Worm (Caenorhabditis elegans) whole organism, L1 larva: ENCODE data around the gene H39E23.3.

Experiments used
- C04F5.9 ChIP-seq: sonication (generic microtip); optimal IDR thresholded peaks from 2 replicates; lab custom pipeline; 2016; ENCODE audit warnings: missing genetic modification characterization, missing compliant biosample characterization
- C34B4.2 ChIP-seq: sonication (generic microtip); optimal IDR thresholded peaks from 2 replicates; lab custom pipeline; 2017; ENCODE audit warnings: mild to moderate bottlenecking, missing genetic modification characterization, missing compliant biosample characterization
- alr-1 ChIP-seq: fragments of 200-800 bp; sonication (Bioruptor generic); optimal IDR thresholded peaks from 2 replicates; lab custom pipeline; 2018; ENCODE audit warnings: borderline replicate concordance, mild to moderate bottlenecking, missing genetic modification characterization, missing compliant biosample characterization
- ama-1 ChIP-seq: fragments of 150-350 bp; optimal IDR thresholded peaks from 2 replicates; lab custom pipeline; 2014
- ceh-63 ChIP-seq: fragments of 200-800 bp; sonication (Bioruptor generic); optimal IDR thresholded peaks from 2 replicates; lab custom pipeline; 2018; ENCODE audit warnings: mild to moderate bottlenecking, missing genetic modification characterization, missing compliant biosample characterization
- ceh-8 ChIP-seq: fragments of 200-800 bp; sonication (Bioruptor generic); optimal IDR thresholded peaks from 2 replicates; lab custom pipeline; 2018; ENCODE audit warnings: mild to moderate bottlenecking, missing genetic modification characterization, moderate library complexity, missing compliant biosample characterization
- ceh-88 ChIP-seq: fragments of 200-800 bp; sonication (Bioruptor generic); IDR thresholded peaks from 2 replicates; pipeline ENCODE4 v1.3.6; 2022; ENCODE audit warnings: missing genetic modification characterization, missing compliant biosample characterization
- ceh-90 ChIP-seq: sonication (generic microtip); optimal IDR thresholded peaks from 2 replicates; lab custom pipeline; 2016; ENCODE audit warnings: missing genetic modification characterization, missing compliant biosample characterization
- efl-1 ChIP-seq, 4 experiments: fragments of 150-350 bp; optimal IDR thresholded peaks in 3 of 4; peaks in 1 of 4; 1 replicate in 1 of 4; 2 replicates in 3 of 4; lab custom pipeline; 2014; ENCODE audit warnings: missing biosample characterization in 2 of 4, missing genetic modification characterization in 2 of 4, missing genetic modification reagents in 2 of 4
- efl-3 ChIP-seq: fragments of 200-800 bp; sonication (Bioruptor generic); optimal IDR thresholded peaks from 2 replicates; lab custom pipeline; 2018; ENCODE audit warnings: mild to moderate bottlenecking, missing genetic modification characterization, missing compliant biosample characterization
- egl-13 ChIP-seq: sonication (generic microtip); optimal IDR thresholded peaks from 2 replicates; lab custom pipeline; 2016; ENCODE audit warnings: missing genotype, missing genetic modification reagents, missing genetic modification characterization, missing compliant biosample characterization
- elt-2 ChIP-seq: sonication (generic microtip); optimal IDR thresholded peaks from 2 replicates; lab custom pipeline; 2016; ENCODE audit warnings: missing genetic modification characterization, mild to moderate bottlenecking, inconsistent platforms, missing compliant biosample characterization, missing genetic modification reagents
- grh-1 ChIP-seq: fragments of 200-800 bp; sonication (Bioruptor generic); IDR thresholded peaks from 2 replicates; pipeline ENCODE4 v1.3.6; 2022; ENCODE audit warnings: missing genetic modification reagents, missing genetic modification characterization, missing compliant biosample characterization
- hlh-17 ChIP-seq: fragments of 200-800 bp; sonication (Bioruptor generic); optimal IDR thresholded peaks from 2 replicates; lab custom pipeline; 2018; ENCODE audit warnings: missing genetic modification characterization, mild to moderate bottlenecking, missing compliant biosample characterization, moderate library complexity, borderline replicate concordance
- hlh-4 ChIP-seq: sonication (generic microtip); optimal IDR thresholded peaks from 2 replicates; lab custom pipeline; 2016; ENCODE audit warnings: mild to moderate bottlenecking, missing genetic modification characterization, missing compliant biosample characterization
- hpl-2 ChIP-seq: fragments of 150-350 bp; optimal IDR thresholded peaks from 2 replicates; lab custom pipeline; 2014; ENCODE audit warnings: missing biosample characterization, missing genetic modification reagents, missing genetic modification characterization
- irx-1 ChIP-seq: sonication (generic microtip); optimal IDR thresholded peaks from 2 replicates; lab custom pipeline; 2016; ENCODE audit warnings: missing genetic modification characterization, missing compliant biosample characterization
- jun-1 ChIP-seq: fragments of 150-350 bp; optimal IDR thresholded peaks from 2 replicates; lab custom pipeline; 2014; ENCODE audit warnings: missing biosample characterization, missing genetic modification reagents, missing genetic modification characterization
- lin-13 ChIP-seq: fragments of 150-350 bp; optimal IDR thresholded peaks from 2 replicates; lab custom pipeline; 2014; ENCODE audit warnings: missing biosample characterization, missing genetic modification reagents, missing genetic modification characterization
- lin-35 ChIP-seq, 2 experiments: fragments of 150-350 bp; optimal IDR thresholded peaks; 2 replicates each; lab custom pipeline; 2014; ENCODE audit warnings: missing biosample characterization in 2 of 2, missing genetic modification characterization in 2 of 2, missing genetic modification reagents in 2 of 2
- lin-39 ChIP-seq: fragments of 150-350 bp; optimal IDR thresholded peaks from 2 replicates; lab custom pipeline; 2014; ENCODE audit warnings: missing biosample characterization, missing genetic modification reagents, missing genetic modification characterization
- lir-3 ChIP-seq: sonication (generic microtip); optimal IDR thresholded peaks from 2 replicates; lab custom pipeline; 2016; ENCODE audit warnings: mild to moderate bottlenecking, missing genetic modification characterization, moderate library complexity, missing compliant biosample characterization; ENCODE audit not compliant: poor library complexity
- mdl-1 ChIP-seq, 2 experiments: fragments of 150-350 bp; optimal IDR thresholded peaks; 2 replicates each; lab custom pipeline; 2014 to 2017; ENCODE audit warnings: missing biosample characterization in 2 of 2, missing genetic modification characterization in 2 of 2, inconsistent platforms in 1 of 2
- nhr-47 ChIP-seq: sonication (generic microtip); optimal IDR thresholded peaks from 2 replicates; lab custom pipeline; 2016; ENCODE audit warnings: mild to moderate bottlenecking, missing genetic modification characterization, moderate library complexity, missing compliant biosample characterization
- nhr-77 ChIP-seq: fragments of 150-350 bp; optimal IDR thresholded peaks from 2 replicates; lab custom pipeline; 2014; ENCODE audit warnings: missing biosample characterization, missing genetic modification characterization
- pag-3 ChIP-seq: sonication (generic microtip); optimal IDR thresholded peaks from 2 replicates; lab custom pipeline; 2017; ENCODE audit warnings: missing genetic modification characterization, mild to moderate bottlenecking, missing compliant biosample characterization, antibody characterized with exemption, borderline replicate concordance; ENCODE audit not compliant: insufficient read depth
- pax-3 ChIP-seq: fragments of 200-800 bp; sonication (Bioruptor generic); optimal IDR thresholded peaks from 2 replicates; lab custom pipeline; 2018; ENCODE audit warnings: mild to moderate bottlenecking, missing genetic modification characterization, moderate library complexity, missing compliant biosample characterization
- pqm-1 ChIP-seq: sonication (generic microtip); optimal IDR thresholded peaks from 3 replicates; lab custom pipeline; 2017; ENCODE audit warnings: missing biosample characterization, missing genetic modification characterization
- skn-1 ChIP-seq: fragments of 150-350 bp; optimal IDR thresholded peaks from 2 replicates; lab custom pipeline; 2014; ENCODE audit warnings: missing biosample characterization, missing genetic modification characterization
- snpc-4 ChIP-seq: fragments of 150-350 bp; optimal IDR thresholded peaks from 2 replicates; lab custom pipeline; 2014; ENCODE audit warnings: missing biosample characterization, missing genetic modification characterization
- snu-23 ChIP-seq: sonication (generic microtip); optimal IDR thresholded peaks from 2 replicates; lab custom pipeline; 2016; ENCODE audit warnings: missing genetic modification characterization, missing compliant biosample characterization
- sup-37 ChIP-seq: fragments of 200-800 bp; sonication (Bioruptor generic); optimal IDR thresholded peaks from 2 replicates; lab custom pipeline; 2018; ENCODE audit warnings: mild to moderate bottlenecking, missing genetic modification characterization, missing compliant biosample characterization
- unc-30 ChIP-seq: sonication (generic microtip); optimal IDR thresholded peaks from 2 replicates; lab custom pipeline; 2017; ENCODE audit warnings: missing biosample characterization, missing genetic modification characterization
- unc-62 ChIP-seq: fragments of 150-350 bp; optimal IDR thresholded peaks from 2 replicates; lab custom pipeline; 2014; ENCODE audit warnings: missing biosample characterization, missing genetic modification reagents, missing genetic modification characterization
- unc-86 ChIP-seq: sonication (generic microtip); optimal IDR thresholded peaks from 2 replicates; lab custom pipeline; 2016; ENCODE audit warnings: missing genetic modification characterization, missing compliant biosample characterization
- vab-15 ChIP-seq: sonication (generic microtip); optimal IDR thresholded peaks from 2 replicates; lab custom pipeline; 2017; ENCODE audit warnings: missing genotype, mild to moderate bottlenecking, missing genetic modification characterization, missing compliant biosample characterization
- xbp-1 ChIP-seq: sonication (generic microtip); optimal IDR thresholded peaks from 2 replicates; lab custom pipeline; 2016; ENCODE audit warnings: missing genetic modification characterization, missing compliant biosample characterization
- zip-4 ChIP-seq: fragments of 200-800 bp; sonication (Bioruptor generic); optimal IDR thresholded peaks from 2 replicates; lab custom pipeline; 2018; ENCODE audit warnings: mild to moderate bottlenecking, missing genetic modification characterization, moderate library complexity, missing compliant biosample characterization
- ztf-4 ChIP-seq: fragments of 150-350 bp; optimal IDR thresholded peaks from 2 replicates; lab custom pipeline; 2014; ENCODE audit warnings: missing biosample characterization, missing genetic modification characterization

Gene H39E23.3

DNA sequence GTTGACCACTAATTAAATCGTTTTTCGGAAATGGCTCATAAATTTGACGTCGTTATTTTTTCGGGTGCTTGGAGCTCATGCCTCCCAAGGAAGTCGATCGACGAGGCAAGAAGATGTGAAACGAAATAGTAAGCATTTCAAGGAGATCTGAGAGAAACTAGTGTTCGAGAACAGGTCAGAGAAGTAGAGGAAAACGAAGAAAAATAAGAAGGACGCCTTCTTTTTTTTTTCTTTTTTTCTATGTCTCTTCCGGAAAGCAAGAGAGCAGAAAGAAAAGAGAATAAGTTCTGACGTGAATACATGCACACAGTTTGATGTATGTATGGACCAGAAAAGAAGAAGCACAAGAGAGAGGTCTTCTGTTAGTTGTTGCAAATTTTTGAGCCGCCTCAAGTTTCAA is 36.0 kb downstream of the H39E23.3 start (continued):
- TF ChIP-seq vab-15 (tag; lab: Kevin White, UChicago) = no peak
- no peak for TF ChIP-seq xbp-1 (tag; lab: Kevin White, UChicago)
- TF ChIP-seq pag-3 (tag; lab: Kevin White, UChicago) = no peak
- TF ChIP-seq lin-35 (GFP tag; optimal IDR thresholded peaks at IDR 0.05; lab: Kevin White, UChicago) = peak in 1 of 2 experiments; percentile 34
- TF ChIP-seq irx-1 (tag; lab: Kevin White, UChicago) = no peak
- no peak for TF ChIP-seq unc-30 (tag; lab: Kevin White, UChicago)
- no peak for TF ChIP-seq lir-3 (tag; lab: Kevin White, UChicago)
- TF ChIP-seq elt-2 = no peak
- TF ChIP-seq lin-13 (GFP tag; lab: Kevin White, UChicago) = no peak
- no peak for TF ChIP-seq pqm-1 (tag; lab: Kevin White, UChicago)
- no peak for TF ChIP-seq alr-1 (tag; lab: Kevin White, UChicago)
- no peak for TF ChIP-seq mdl-1 (tag; optimal IDR thresholded peaks at IDR 0.05; lab: Kevin White, UChicago)
- TF ChIP-seq hlh-4 (tag; lab: Kevin White, UChicago) = no peak
- no peak for TF ChIP-seq ceh-63 (GFP tag; lab: Kevin White, UChicago)
- no peak for TF ChIP-seq C34B4.2 (tag; lab: Kevin White, UChicago)
- no peak for TF ChIP-seq unc-62
- TF ChIP-seq snpc-4 (tag; lab: Kevin White, UChicago) = no peak
- TF ChIP-seq nhr-47 (tag; lab: Kevin White, UChicago) = peak; percentile 59
- no peak for TF ChIP-seq grh-1 (GFP tag; lab: Robert Waterston, UW)
- TF ChIP-seq sup-37 (GFP tag; lab: Kevin White, UChicago) = no peak
- TF ChIP-seq ceh-90 (tag; lab: Kevin White, UChicago) = no peak
- TF ChIP-seq ceh-88 (GFP tag; lab: Robert Waterston, UW) = no peak
- TF ChIP-seq efl-1 (optimal IDR thresholded peaks at IDR 0.05; lab: Kevin White, UChicago) = peak; percentile 25 to 31
- peak in 1 of 2 experiments; percentile 62 for TF ChIP-seq efl-1 (GFP tag; optimal IDR thresholded peaks at IDR 0.05 in 1 of 2; lab: Kevin White, UChicago)
- no peak for TF ChIP-seq lin-39
- TF ChIP-seq zip-4 (GFP tag; lab: Kevin White, UChicago) = no peak
- TF ChIP-seq ztf-4 (tag; lab: Kevin White, UChicago) = no peak
- TF ChIP-seq ceh-8 (GFP tag; lab: Kevin White, UChicago) = no peak
- no peak for TF ChIP-seq egl-13 (tag; lab: Kevin White, UChicago)
- TF ChIP-seq unc-86 (tag; lab: Kevin White, UChicago) = peak; percentile 56
- TF ChIP-seq, all 84 proteins: peak for 17

- TF ChIP-seq nhr-77 (no peak), egl-13 (tag; lab: Kevin White, UChicago) (no peak), ceh-88 (GFP tag; lab: Robert Waterston, UW) (no peak), skn-1 (tag; lab: Kevin White, UChicago) (no peak), hpl-2 (GFP tag; lab: Kevin White, UChicago) (no peak), C04F5.9 (no peak), jun-1 (tag; lab: Kevin White, UChicago) (no peak), snpc-4 (tag; lab: Kevin White, UChicago) (no peak), hlh-17 (GFP tag; lab: Kevin White, UChicago) (no peak), efl-3 (no peak), snu-23 (GFP tag; lab: Kevin White, UChicago) (no peak), grh-1 (GFP tag; lab: Robert Waterston, UW) (no peak), ama-1 (lab: Kevin White, UChicago) (no peak), pax-3 (no peak), sup-37 (GFP tag; lab: Kevin White, UChicago) (no peak)
Measured at ce11 chrV:14145267-14145666, 37.7 kb downstream of the H39E23.3 start, which contains the start of gene par-1. Gene par-1, minus strand, starts transcription at chrV:14145367.
